Worm (Caenorhabditis elegans): Measurements from ENCODE around the gene shc-3.

DNA sequence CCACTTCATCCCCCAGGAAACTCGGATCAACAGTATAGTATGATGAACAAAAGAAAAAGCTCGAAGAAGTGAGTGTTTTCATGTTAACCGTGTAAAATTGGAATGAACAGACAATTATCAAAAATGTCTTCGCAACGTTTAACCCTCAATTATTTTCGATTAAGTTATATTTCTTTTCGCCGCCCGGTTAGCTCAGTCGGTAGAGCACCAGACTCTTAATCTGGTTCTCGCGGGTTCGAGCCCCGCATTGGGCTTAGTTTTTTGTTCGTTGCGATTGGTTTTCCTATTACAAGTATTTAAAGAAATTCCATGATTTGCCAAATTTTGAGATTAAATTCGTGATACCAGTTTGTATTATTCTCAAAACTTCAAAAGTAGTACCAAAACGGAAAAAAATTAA, 12.4 kb downstream of the shc-3 start:
- TF ChIP-seq dao-5 (tag; optimal IDR thresholded peaks at IDR 0.05) (no peak), him-1 (tag; optimal IDR thresholded peaks at IDR 0.05) (no peak)
